Worm (Caenorhabditis elegans): ENCODE results near the gene nep-5.

nep-5 gene

ce11 chrII:5515542-5515941 lies 27.6 kb downstream of the nep-5 start, which contains the start of gene ZK177.3:
ZK177.3 (plus strand) TSS chrII:5515842.
- TF ChIP-seq cog-1 (tag; optimal IDR thresholded peaks at IDR 0.05): no peak
- TF ChIP-seq ztf-23 (GFP tag; IDR thresholded peaks at IDR 0.05): no peak
- no peak for TF ChIP-seq tab-1 (GFP tag; IDR thresholded peaks at IDR 0.05)

- TF ChIP-seq cog-1 (tag; optimal IDR thresholded peaks at IDR 0.05) (no peak), tab-1 (GFP tag; IDR thresholded peaks at IDR 0.05) (no peak), ztf-29 (GFP tag; IDR thresholded peaks at IDR 0.05) (no peak), med-1 (GFP tag; optimal IDR thresholded peaks at IDR 0.05; ENCODE audit: insufficient read depth) (no peak), ref-1 (GFP tag; conservative IDR thresholded peaks at IDR 0.05) (no peak), flt-1 (GFP tag; IDR thresholded peaks at IDR 0.05) (no peak), ztf-23 (GFP tag; IDR thresholded peaks at IDR 0.05) (no peak)
Measured at ce11 chrII:5517643-5518042, 29.7 kb downstream of the nep-5 start, which contains the start of gene ZK177.9. ZK177.9 (minus strand) TSS chrII:5517743.

- no peak for TF ChIP-seq ztf-23 (GFP tag; IDR thresholded peaks at IDR 0.05)
- no peak for TF ChIP-seq ref-1 (GFP tag; conservative IDR thresholded peaks at IDR 0.05)
- no peak for TF ChIP-seq tab-1 (GFP tag; IDR thresholded peaks at IDR 0.05)
- TF ChIP-seq cog-1 (tag; optimal IDR thresholded peaks at IDR 0.05): no peak
- no peak for TF ChIP-seq flt-1 (GFP tag; IDR thresholded peaks at IDR 0.05)
- no peak for TF ChIP-seq klf-2 (GFP tag; conservative IDR thresholded peaks at IDR 0.05)
- no peak for TF ChIP-seq med-1 (GFP tag; optimal IDR thresholded peaks at IDR 0.05; ENCODE audit: insufficient read depth)
- no peak for TF ChIP-seq T22C8.4 (GFP tag; IDR thresholded peaks at IDR 0.05)
- TF ChIP-seq ztf-29 (GFP tag; IDR thresholded peaks at IDR 0.05): no peak
Measured at ce11 chrII:5518055-5518454, 30.1 kb downstream of the nep-5 start.

ce11 chrII:5518910-5519309 lies 31.0 kb downstream of the nep-5 start, which contains the start of gene ZK177.2:
ZK177.2 (plus strand) TSS chrII:5519210.
- TF ChIP-seq T22C8.4 (GFP tag; IDR thresholded peaks at IDR 0.05) (no peak), ref-1 (GFP tag; conservative IDR thresholded peaks at IDR 0.05) (no peak), tab-1 (GFP tag; IDR thresholded peaks at IDR 0.05) (no peak), ztf-29 (GFP tag; IDR thresholded peaks at IDR 0.05) (no peak), ztf-23 (GFP tag; IDR thresholded peaks at IDR 0.05) (no peak), flt-1 (GFP tag; IDR thresholded peaks at IDR 0.05) (no peak), cog-1 (tag; optimal IDR thresholded peaks at IDR 0.05) (no peak), med-1 (GFP tag; optimal IDR thresholded peaks at IDR 0.05; ENCODE audit: insufficient read depth) (no peak), klf-2 (GFP tag; conservative IDR thresholded peaks at IDR 0.05) (no peak)

- TF ChIP-seq flt-1 (GFP tag; IDR thresholded peaks at IDR 0.05) (no peak), ref-1 (GFP tag; conservative IDR thresholded peaks at IDR 0.05) (no peak), T22C8.4 (GFP tag; IDR thresholded peaks at IDR 0.05) (no peak), cog-1 (tag; optimal IDR thresholded peaks at IDR 0.05) (no peak), tab-1 (GFP tag; IDR thresholded peaks at IDR 0.05) (no peak), ztf-23 (GFP tag; IDR thresholded peaks at IDR 0.05) (no peak)
Measured at ce11 chrII:5521411-5521810, 33.5 kb downstream of the nep-5 start, which contains the start of gene ZK177.12. ZK177.12 (plus strand) TSS chrII:5521711.

ce11 chrII:5522637-5523036 lies 34.7 kb downstream of the nep-5 start, which contains the start of gene ZK177.11:
ZK177.11 (plus strand) TSS chrII:5522937.
- TF ChIP-seq klf-2 (GFP tag; conservative IDR thresholded peaks at IDR 0.05) (no peak), T22C8.4 (GFP tag; IDR thresholded peaks at IDR 0.05) (no peak), ref-1 (GFP tag; conservative IDR thresholded peaks at IDR 0.05) (no peak), flt-1 (GFP tag; IDR thresholded peaks at IDR 0.05) (no peak), ztf-23 (GFP tag; IDR thresholded peaks at IDR 0.05) (no peak), med-1 (GFP tag; optimal IDR thresholded peaks at IDR 0.05; ENCODE audit: insufficient read depth) (no peak), ztf-29 (GFP tag; IDR thresholded peaks at IDR 0.05) (no peak), cog-1 (tag; optimal IDR thresholded peaks at IDR 0.05) (no peak), tab-1 (GFP tag; IDR thresholded peaks at IDR 0.05) (no peak)

ce11 chrII:5525297-5525696 lies 37.4 kb downstream of the nep-5 start, which contains the start of gene tbx-35:
tbx-35 (minus strand) TSS chrII:5525397.
- no peak for TF ChIP-seq flt-1 (GFP tag; IDR thresholded peaks at IDR 0.05)
- no peak for TF ChIP-seq klf-2 (GFP tag; conservative IDR thresholded peaks at IDR 0.05)
- TF ChIP-seq ztf-29 (GFP tag; IDR thresholded peaks at IDR 0.05): no peak
- TF ChIP-seq cog-1 (tag; optimal IDR thresholded peaks at IDR 0.05): no peak
- TF ChIP-seq T22C8.4 (GFP tag; IDR thresholded peaks at IDR 0.05): no peak
- TF ChIP-seq ref-1 (GFP tag; conservative IDR thresholded peaks at IDR 0.05): no peak
- TF ChIP-seq tab-1 (GFP tag; IDR thresholded peaks at IDR 0.05): no peak
- TF ChIP-seq ztf-23 (GFP tag; IDR thresholded peaks at IDR 0.05): no peak
- no peak for TF ChIP-seq med-1 (GFP tag; optimal IDR thresholded peaks at IDR 0.05; ENCODE audit: insufficient read depth)

ce11 chrII:5527841-5528240 lies 39.9 kb downstream of the nep-5 start, which contains the start of gene ZK177.1:
ZK177.1 (plus strand) TSS chrII:5528141.
- no peak for TF ChIP-seq flt-1 (GFP tag; IDR thresholded peaks at IDR 0.05)
- no peak for TF ChIP-seq cog-1 (tag; optimal IDR thresholded peaks at IDR 0.05)
- TF ChIP-seq T22C8.4 (GFP tag; IDR thresholded peaks at IDR 0.05): no peak
- TF ChIP-seq klf-2 (GFP tag; conservative IDR thresholded peaks at IDR 0.05): no peak
- no peak for TF ChIP-seq ztf-29 (GFP tag; IDR thresholded peaks at IDR 0.05)
- TF ChIP-seq ztf-23 (GFP tag; IDR thresholded peaks at IDR 0.05): no peak
- no peak for TF ChIP-seq ref-1 (GFP tag; conservative IDR thresholded peaks at IDR 0.05)
- no peak for TF ChIP-seq tab-1 (GFP tag; IDR thresholded peaks at IDR 0.05)
- TF ChIP-seq med-1 (GFP tag; optimal IDR thresholded peaks at IDR 0.05; ENCODE audit: insufficient read depth): no peak

- TF ChIP-seq tab-1 (GFP tag; IDR thresholded peaks at IDR 0.05): no peak
- no peak for TF ChIP-seq ref-1 (GFP tag; conservative IDR thresholded peaks at IDR 0.05)
- no peak for TF ChIP-seq ztf-23 (GFP tag; IDR thresholded peaks at IDR 0.05)
Measured at ce11 chrII:5531855-5532328, 43.9 kb downstream of the nep-5 start, which contains the start of gene C17C3.9. C17C3.9 (minus strand) TSS chrII:5532278.

- TF ChIP-seq med-1 (GFP tag; optimal IDR thresholded peaks at IDR 0.05; ENCODE audit: insufficient read depth): no peak
- TF ChIP-seq T22C8.4 (GFP tag; IDR thresholded peaks at IDR 0.05): no peak
- no peak for TF ChIP-seq tab-1 (GFP tag; IDR thresholded peaks at IDR 0.05)
- TF ChIP-seq klf-2 (GFP tag; conservative IDR thresholded peaks at IDR 0.05): no peak
- no peak for TF ChIP-seq flt-1 (GFP tag; IDR thresholded peaks at IDR 0.05)
- no peak for TF ChIP-seq cog-1 (tag; optimal IDR thresholded peaks at IDR 0.05)
- TF ChIP-seq ztf-23 (GFP tag; IDR thresholded peaks at IDR 0.05): no peak
- no peak for TF ChIP-seq ref-1 (GFP tag; conservative IDR thresholded peaks at IDR 0.05)
- TF ChIP-seq ztf-29 (GFP tag; IDR thresholded peaks at IDR 0.05): no peak
Measured at ce11 chrII:5533642-5534041, 45.7 kb downstream of the nep-5 start, which contains the start of gene hlh-26. hlh-26 (minus strand) TSS chrII:5533742.

Measured in whole organism, midembryonic.